Worm (Caenorhabditis elegans) whole organism, L4/young adult: ENCODE results near the gene F58E1.13.

Experiments
- W03F9.2 ChIP-seq: fragments of 150-350 bp; optimal IDR thresholded peaks from 2 replicates; lab custom pipeline; 2014; ENCODE audit warnings: missing biosample characterization, missing genetic modification characterization
- dao-5 ChIP-seq: sonication (generic microtip); optimal IDR thresholded peaks from 2 replicates; lab custom pipeline; 2016; ENCODE audit warnings: missing genotype, missing genetic modification characterization, moderate library complexity, missing compliant biosample characterization
- him-1 ChIP-seq: sonication (generic microtip); optimal IDR thresholded peaks from 2 replicates; lab custom pipeline; 2016; ENCODE audit warnings: missing genotype, missing genetic modification reagents, missing genetic modification characterization, missing compliant biosample characterization

DNA sequence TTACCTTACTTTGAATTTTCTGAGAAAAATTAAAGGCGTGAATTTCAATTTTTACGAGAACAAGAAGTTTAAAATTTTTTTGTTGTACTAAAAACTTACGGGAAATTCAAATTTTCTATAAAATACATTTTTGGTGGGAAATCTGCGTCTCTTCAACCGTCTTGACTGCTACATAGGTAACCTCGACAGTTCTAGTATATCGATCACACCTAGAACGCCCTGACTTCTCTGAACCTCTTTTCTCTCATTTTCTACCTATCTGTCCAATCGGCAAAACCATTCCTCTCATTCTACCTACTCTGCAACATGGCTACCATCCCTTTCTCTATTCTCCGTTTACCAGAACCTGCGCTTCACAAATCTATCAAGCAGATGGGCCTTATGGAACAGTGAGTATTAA lies 11.9 kb downstream of the F58E1.13 start, which contains the start of gene fbxb-25:
- no peak for TF ChIP-seq W03F9.2
- no peak for TF ChIP-seq him-1 (tag; lab: Kevin White, UChicago)
- no peak for TF ChIP-seq dao-5 (tag; lab: Kevin White, UChicago)
